Fruit fly (Drosophila melanogaster): ENCODE data around the gene CG7376.

- no peak for TF ChIP-seq eve (GFP tag; optimal IDR thresholded peaks at IDR 0.05)
- TF ChIP-seq CoRest (tag; optimal IDR thresholded peaks at IDR 0.05), result no peak
- no peak for TF ChIP-seq lmd (GFP tag; IDR thresholded peaks at IDR 0.05)
- TF ChIP-seq hbn (GFP tag; IDR thresholded peaks at IDR 0.05; ENCODE audit: partially characterized antibody), result no peak
- no peak for TF ChIP-seq pum (GFP tag; optimal IDR thresholded peaks at IDR 0.05)
- TF ChIP-seq cato (GFP tag; optimal IDR thresholded peaks at IDR 0.05; ENCODE audit: borderline replicate concordance), result no peak
- TF ChIP-seq Sox102F (GFP tag; optimal IDR thresholded peaks at IDR 0.05), result no peak
- TF ChIP-seq MTF-1 (GFP tag; optimal IDR thresholded peaks at IDR 0.05; ENCODE audit: borderline replicate concordance), result no peak
- TF ChIP-seq CG13287 (GFP tag; IDR thresholded peaks at IDR 0.05; ENCODE audit: partially characterized antibody), result no peak
- TF ChIP-seq CG2678 (tag; optimal IDR thresholded peaks at IDR 0.05), result no peak
- no peak for TF ChIP-seq CG16815 (GFP tag; optimal IDR thresholded peaks at IDR 0.05)
- TF ChIP-seq HmgD (GFP tag; optimal IDR thresholded peaks at IDR 0.05), result no peak
- no peak for TF ChIP-seq CG31388 (GFP tag; optimal IDR thresholded peaks at IDR 0.05)
- no peak for TF ChIP-seq CG10565 (GFP tag; optimal IDR thresholded peaks at IDR 0.05)
These were observed 32.5 kb upstream of the CG7376 start for dm6 chr3L:6141538-6141937.
